Worm (Caenorhabditis elegans) whole organism, young adult: ENCODE data around the gene rmd-1.

Source experiments
- T07F8.4 ChIP-seq: sonication (generic microtip); optimal IDR thresholded peaks from 2 replicates; lab custom pipeline; 2016; ENCODE audit warnings: mild to moderate bottlenecking, missing genetic modification characterization, moderate library complexity, missing compliant biosample characterization
- Y53G8AR.9 ChIP-seq: fragments of 200-800 bp; sonication (Bioruptor generic); conservative IDR thresholded peaks from 2 replicates; pipeline ENCODE4 v1.3.6; 2022; ENCODE audit warnings: missing genetic modification reagents, missing genetic modification characterization, missing compliant biosample characterization
- Y95B8A.8 ChIP-seq: fragments of 200-800 bp; sonication (Bioruptor generic); IDR thresholded peaks from 2 replicates; pipeline ENCODE4 v1.3.6; 2022; ENCODE audit warnings: missing genetic modification reagents, missing genetic modification characterization, missing compliant biosample characterization
- bed-2 ChIP-seq: fragments of 200-800 bp; sonication (Bioruptor generic); IDR thresholded peaks from 2 replicates; pipeline ENCODE4 v1.3.6; 2022; ENCODE audit warnings: missing genetic modification reagents, missing genetic modification characterization, missing compliant biosample characterization
- ceh-100 ChIP-seq: fragments of 200-800 bp; sonication (Bioruptor generic); IDR thresholded peaks from 2 replicates; pipeline ENCODE4 v1.3.6; 2022; ENCODE audit warnings: missing genetic modification reagents, missing genetic modification characterization, missing compliant biosample characterization
- dpl-1 ChIP-seq: fragments of 150-350 bp; optimal IDR thresholded peaks from 2 replicates; lab custom pipeline; 2014; ENCODE audit warnings: missing biosample characterization, missing genetic modification reagents, missing genetic modification characterization
- ekl-4 ChIP-seq: fragments of 200-800 bp; sonication (Bioruptor generic); IDR thresholded peaks from 2 replicates; pipeline ENCODE4 v1.3.6; 2022; ENCODE audit warnings: missing genetic modification reagents, missing genetic modification characterization, missing compliant biosample characterization
- lin-40 ChIP-seq: sonication (generic microtip); optimal IDR thresholded peaks from 2 replicates; lab custom pipeline; 2016; ENCODE audit warnings: missing genetic modification characterization, mild to moderate bottlenecking, missing compliant biosample characterization, missing genotype, missing genetic modification reagents
- lin-54 ChIP-seq: fragments of 200-800 bp; sonication (Bioruptor generic); optimal IDR thresholded peaks from 2 replicates; lab custom pipeline; 2018; ENCODE audit warnings: mild to moderate bottlenecking, missing genetic modification characterization, missing compliant biosample characterization
- lir-1 ChIP-seq: fragments of 200-800 bp; sonication (Bioruptor generic); conservative IDR thresholded peaks from 2 replicates; pipeline ENCODE4 v1.3.6; 2022; ENCODE audit warnings: missing genetic modification reagents, missing genetic modification characterization, missing compliant biosample characterization
- nfya-2 ChIP-seq: fragments of 200-800 bp; sonication (Bioruptor generic); IDR thresholded peaks from 2 replicates; pipeline ENCODE4 v1.3.6; 2022; ENCODE audit warnings: missing genetic modification reagents, missing genetic modification characterization, missing compliant biosample characterization
- snpc-4 ChIP-seq, 5 experiments: fragments of 150-350 bp in 1 of 5; sonication (generic microtip) in 4 of 5; optimal IDR thresholded peaks; 2 replicates each; lab custom pipeline; 2014 to 2018; ENCODE audit warnings: missing genetic modification characterization in 5 of 5, missing biosample characterization in 3 of 5, antibody characterized with exemption in 2 of 5, mild to moderate bottlenecking in 2 of 5, missing compliant biosample characterization in 2 of 5, missing genotype in 2 of 5, moderate library complexity in 2 of 5, missing genetic modification reagents in 1 of 5
- unc-130 ChIP-seq: sonication (generic microtip); optimal IDR thresholded peaks from 2 replicates; lab custom pipeline; 2016; ENCODE audit warnings: missing genetic modification reagents, missing genetic modification characterization, missing compliant biosample characterization
- ztf-28 ChIP-seq: fragments of 200-800 bp; sonication (Bioruptor generic); IDR thresholded peaks from 2 replicates; pipeline ENCODE4 v1.3.6; 2022; ENCODE audit warnings: missing genetic modification reagents, missing genetic modification characterization, missing compliant biosample characterization

DNA sequence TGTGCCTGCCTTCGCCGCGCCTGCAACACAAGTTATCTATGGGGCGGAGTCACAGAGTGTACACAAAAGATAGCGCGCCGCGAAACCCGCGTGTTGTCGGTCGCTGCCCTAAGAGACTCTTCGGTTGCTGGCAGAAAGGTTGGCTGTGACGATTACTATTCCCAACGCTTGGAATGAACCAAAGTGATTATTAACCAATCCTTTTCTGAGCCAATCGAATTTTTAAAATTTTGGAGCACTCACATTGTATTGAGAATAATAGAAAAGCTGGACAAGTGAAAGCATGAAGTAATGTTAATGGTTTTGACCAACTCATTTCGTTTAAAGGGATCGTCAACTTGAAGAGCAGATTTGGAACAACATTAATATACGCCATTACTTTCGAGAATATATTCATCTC is 41.7 kb upstream of the rmd-1 start:
- peak; percentile 62; the same call in 1 of the 2 replicates for TF ChIP-seq Y95B8A.8 (GFP tag; lab: Robert Waterston, UW)
- no peak for TF ChIP-seq T07F8.4
- TF ChIP-seq lir-1 (GFP tag; lab: Robert Waterston, UW), result no peak
- no peak for TF ChIP-seq ztf-28 (GFP tag; lab: Robert Waterston, UW)
- TF ChIP-seq nfya-2, result no peak
- TF ChIP-seq ekl-4 (GFP tag; lab: Robert Waterston, UW), result no peak; the same call in none of the 2 replicates
- no peak for TF ChIP-seq Y53G8AR.9 (GFP tag; lab: Robert Waterston, UW)
- TF ChIP-seq snpc-4 (GFP tag; optimal IDR thresholded peaks at IDR 0.05; lab: Kevin White, UChicago), result peak; percentile 98
- peak; percentile 98 to 100 (median 99) for TF ChIP-seq snpc-4 (tag; optimal IDR thresholded peaks at IDR 0.05; lab: Kevin White, UChicago)
- no peak for TF ChIP-seq ceh-100 (GFP tag; lab: Robert Waterston, UW)
- TF ChIP-seq unc-130 (GFP tag; lab: Kevin White, UChicago), result no peak
- TF ChIP-seq dpl-1 (GFP tag; lab: Kevin White, UChicago), result no peak
- TF ChIP-seq bed-2 (GFP tag; lab: Robert Waterston, UW), result no peak
- peak; percentile 66 for TF ChIP-seq lin-40 (tag; lab: Kevin White, UChicago)
- peak; percentile 65 for TF ChIP-seq lin-54 (GFP tag; lab: Kevin White, UChicago)
